Fruit fly (Drosophila melanogaster) S2 (cell line): ENCODE data around the gene CG43390.

Experiments
- CG8478 ChIP-seq: fragments of >200 bp; optimal IDR thresholded peaks from 2 replicates; lab custom pipeline; 2018
- CTCF ChIP-seq, 2 experiments: fragments of >200 bp; optimal IDR thresholded peaks; 2 replicates each; lab custom pipeline; 2018

- TF ChIP-seq CG8478 (lab: Kevin White, UChicago) (no peak), CTCF (optimal IDR thresholded peaks at IDR 0.05; lab: Kevin White, UChicago) (no peak)
These were observed 1.2 kb upstream of the CG43390 start, which contains the start of gene CG43391 for dm6 chr3L:11580919-11581318.
